Worm (Caenorhabditis elegans) whole organism, L1 larva: ENCODE results near the gene Y43C5A.2.

ENCODE experiments used
- dpl-1 ChIP-seq, 3 experiments: fragments of 150-350 bp in 2 of 3; sonication (generic microtip) in 1 of 3; optimal IDR thresholded peaks; 2 replicates each; lab custom pipeline; 2014 to 2017; ENCODE audit warnings: missing biosample characterization in 3 of 3, missing genetic modification characterization in 3 of 3, missing genetic modification reagents in 3 of 3
- egl-27 ChIP-seq, 2 experiments: fragments of 150-350 bp in 1 of 2; sonication (generic microtip); optimal IDR thresholded peaks; 3 replicates each; lab custom pipeline; 2017 to 2018; ENCODE audit warnings: missing biosample characterization in 2 of 2, missing genetic modification characterization in 2 of 2, missing genetic modification reagents in 2 of 2
- elt-2 ChIP-seq: sonication (generic microtip); optimal IDR thresholded peaks from 2 replicates; lab custom pipeline; 2016; ENCODE audit warnings: missing genetic modification characterization, mild to moderate bottlenecking, inconsistent platforms, missing compliant biosample characterization, missing genetic modification reagents
- fos-1 ChIP-seq: fragments of 150-350 bp; optimal IDR thresholded peaks from 2 replicates; lab custom pipeline; 2014; ENCODE audit warnings: missing biosample characterization, missing genetic modification characterization
- nhr-12 ChIP-seq: sonication (generic microtip); optimal IDR thresholded peaks from 2 replicates; lab custom pipeline; 2017; ENCODE audit warnings: missing biosample characterization, missing genetic modification characterization
- nhr-28 ChIP-seq: fragments of 150-350 bp; optimal IDR thresholded peaks from 2 replicates; lab custom pipeline; 2014; ENCODE audit warnings: missing biosample characterization, missing genetic modification characterization
- nhr-90 ChIP-seq: sonication (generic microtip); optimal IDR thresholded peaks from 2 replicates; lab custom pipeline; 2016; ENCODE audit warnings: mild to moderate bottlenecking, missing genetic modification characterization, missing compliant biosample characterization; ENCODE audit not compliant: poor library complexity

DNA sequence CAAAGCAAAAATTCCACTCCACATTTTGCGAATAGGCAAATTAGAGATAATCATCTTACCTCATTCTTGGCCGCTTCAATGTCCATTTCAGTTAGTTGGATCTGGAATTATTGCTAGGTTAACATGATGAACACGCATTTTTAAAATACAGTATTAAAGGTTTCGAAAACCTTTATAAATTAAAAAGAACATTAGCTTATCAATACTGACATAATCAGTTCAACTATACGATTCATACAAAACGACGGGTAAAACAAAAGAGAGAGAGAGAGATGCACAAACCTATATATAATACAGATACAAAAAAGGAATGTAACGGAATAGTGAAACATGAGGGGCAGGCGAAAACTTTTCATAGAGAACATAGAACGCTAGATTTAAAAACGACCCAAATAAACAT lies 11.8 kb downstream of the Y43C5A.2 start, which contains the start of gene thk-1:
- TF ChIP-seq nhr-12 (tag; lab: Kevin White, UChicago) (no peak), nhr-90 (tag; lab: Kevin White, UChicago) (no peak), elt-2 (tag; lab: Kevin White, UChicago) (no peak), egl-27 (tag; optimal IDR thresholded peaks at IDR 0.05; lab: Kevin White, UChicago) (no peak), nhr-28 (tag; lab: Kevin White, UChicago) (no peak), fos-1 (tag; lab: Kevin White, UChicago) (no peak), dpl-1 (GFP tag; optimal IDR thresholded peaks at IDR 0.05; lab: Kevin White, UChicago) (no peak)
